Worm (Caenorhabditis elegans) whole organism, L1 larva: ENCODE measurements around the gene C13C4.7.

Source experiments
- dpl-1 ChIP-seq, 3 experiments: fragments of 150-350 bp in 2 of 3; sonication (generic microtip) in 1 of 3; optimal IDR thresholded peaks; 2 replicates each; lab custom pipeline; 2014 to 2017; ENCODE audit warnings: missing biosample characterization in 3 of 3, missing genetic modification characterization in 3 of 3, missing genetic modification reagents in 3 of 3
- nhr-12 ChIP-seq: sonication (generic microtip); optimal IDR thresholded peaks from 2 replicates; lab custom pipeline; 2017; ENCODE audit warnings: missing biosample characterization, missing genetic modification characterization
- nhr-20 ChIP-seq: sonication (generic microtip); optimal IDR thresholded peaks from 2 replicates; lab custom pipeline; 2016; ENCODE audit warnings: mild to moderate bottlenecking, missing genetic modification characterization, missing compliant biosample characterization
- nhr-28 ChIP-seq: fragments of 150-350 bp; optimal IDR thresholded peaks from 2 replicates; lab custom pipeline; 2014; ENCODE audit warnings: missing biosample characterization, missing genetic modification characterization
- pax-3 ChIP-seq: fragments of 200-800 bp; sonication (Bioruptor generic); optimal IDR thresholded peaks from 2 replicates; lab custom pipeline; 2018; ENCODE audit warnings: mild to moderate bottlenecking, missing genetic modification characterization, moderate library complexity, missing compliant biosample characterization
- sox-4 ChIP-seq: sonication (generic microtip); optimal IDR thresholded peaks from 2 replicates; lab custom pipeline; 2016; ENCODE audit warnings: missing genetic modification characterization, missing compliant biosample characterization
- tlp-1 ChIP-seq: fragments of 150-350 bp; optimal IDR thresholded peaks from 2 replicates; lab custom pipeline; 2014; ENCODE audit warnings: missing biosample characterization, missing genetic modification characterization
- zag-1 ChIP-seq: fragments of 150-350 bp; optimal IDR thresholded peaks from 2 replicates; lab custom pipeline; 2014; ENCODE audit warnings: missing biosample characterization, missing genetic modification characterization
- ztf-11 ChIP-seq, 2 experiments: sonication (generic microtip); optimal IDR thresholded peaks; 2 replicates each; lab custom pipeline; 2016 to 2017; ENCODE audit warnings: missing genetic modification characterization in 2 of 2, missing biosample characterization in 1 of 2, missing compliant biosample characterization in 1 of 2
- ztf-4 ChIP-seq: fragments of 150-350 bp; optimal IDR thresholded peaks from 2 replicates; lab custom pipeline; 2014; ENCODE audit warnings: missing biosample characterization, missing genetic modification characterization

ce11 chrV:12088773-12089172, 31.5 kb downstream of the C13C4.7 start, which contains the start of gene R07B7.12:
- TF ChIP-seq nhr-12 (tag; lab: Kevin White, UChicago) (no peak), tlp-1 (tag; lab: Kevin White, UChicago) (no peak), pax-3 (no peak), dpl-1 (GFP tag; optimal IDR thresholded peaks at IDR 0.05; lab: Kevin White, UChicago) (no peak), nhr-28 (tag; lab: Kevin White, UChicago) (no peak), ztf-4 (tag; lab: Kevin White, UChicago) (no peak), ztf-11 (tag; optimal IDR thresholded peaks at IDR 0.05; lab: Kevin White, UChicago) (no peak), sox-4 (tag; lab: Kevin White, UChicago) (no peak), nhr-20 (tag; lab: Kevin White, UChicago) (no peak), zag-1 (tag; lab: Kevin White, UChicago) (no peak)
